Worm (Caenorhabditis elegans): Measurements from ENCODE around the gene rab-28.

ce11 chrIV:9199939-9200202 lies 43.9 kb downstream of the rab-28 start, which contains the start of gene wnk-1:
- no peak for TF ChIP-seq ceh-13 (GFP tag; optimal IDR thresholded peaks at IDR 0.05)
- TF ChIP-seq pes-1 (GFP tag; IDR thresholded peaks at IDR 0.05): no peak
- no peak for TF ChIP-seq ama-1 (optimal IDR thresholded peaks at IDR 0.05)
- no peak for TF ChIP-seq ets-7 (tag; optimal IDR thresholded peaks at IDR 0.05)
